Fruit fly (Drosophila melanogaster): Measurements from ENCODE around the gene pcx.

The pcx gene

DNA sequence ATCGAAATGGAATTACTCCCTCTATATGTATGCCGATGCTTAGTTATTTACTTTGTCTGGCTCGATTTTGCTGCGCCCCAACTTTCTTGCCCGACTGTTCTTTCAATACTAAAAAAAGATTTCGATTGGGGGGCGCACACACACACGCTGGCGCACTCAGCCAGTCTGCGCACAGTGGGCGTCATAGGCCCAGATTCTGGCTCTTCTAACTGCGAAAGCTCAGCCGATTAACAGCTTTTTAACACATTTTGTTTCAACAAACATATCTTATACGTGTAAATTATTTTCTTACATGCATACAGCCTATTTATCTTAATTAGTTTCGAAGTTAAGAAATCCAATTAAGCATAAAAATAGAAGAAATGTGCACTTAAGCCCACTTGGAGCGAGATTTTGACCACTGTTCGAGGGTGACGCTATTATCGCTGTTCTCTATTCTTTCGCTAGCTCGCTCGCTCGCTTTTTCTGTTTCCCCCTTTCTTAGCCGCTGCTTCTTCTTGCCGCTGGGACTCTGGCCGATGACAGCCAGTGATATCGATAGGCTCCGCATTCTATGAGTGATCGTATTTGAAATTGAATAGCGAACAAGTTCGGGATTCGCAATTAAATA, 2.8 kb upstream of the pcx start, which contains the start of gene Vinc (continued):
- TF ChIP-seq CG9932 (GFP tag; IDR thresholded peaks at IDR 0.05) (peak; percentile 90), Trl (optimal IDR thresholded peaks at IDR 0.05) (peak in 1 of 2 experiments; percentile 49), Trl (GFP tag; optimal IDR thresholded peaks at IDR 0.05) (peak; percentile 93), Spps (tag; optimal IDR thresholded peaks at IDR 0.05) (peak; percentile 74), CG13424 (tag; optimal IDR thresholded peaks at IDR 0.05) (peak; percentile 94), CG8281 (tag; optimal IDR thresholded peaks at IDR 0.05) (peak; percentile 77), trh (GFP tag; optimal IDR thresholded peaks at IDR 0.05) (peak; percentile 24), CG8290 (GFP tag; optimal IDR thresholded peaks at IDR 0.05) (peak; percentile 57), CG8290 (tag; optimal IDR thresholded peaks at IDR 0.05) (no peak), hth (optimal IDR thresholded peaks at IDR 0.05) (no peak), Deaf1 (tag; optimal IDR thresholded peaks at IDR 0.05) (peak; percentile 79), lmd (GFP tag; IDR thresholded peaks at IDR 0.05) (peak; percentile 85), CrebB (tag; optimal IDR thresholded peaks at IDR 0.05) (peak; percentile 75), Sox100B (GFP tag; optimal IDR thresholded peaks at IDR 0.05) (no peak), Ets97D (GFP tag; optimal IDR thresholded peaks at IDR 0.05) (peak; percentile 65), Bteb2 (GFP tag; optimal IDR thresholded peaks at IDR 0.05) (peak; percentile 66), Chrac-16 (GFP tag; optimal IDR thresholded peaks at IDR 0.05) (peak; percentile 52), crp (GFP tag; optimal IDR thresholded peaks at IDR 0.05) (peak in 1 of 2 experiments; percentile 1), tap (tag; optimal IDR thresholded peaks at IDR 0.05) (peak; percentile 82), NC2β (GFP tag; optimal IDR thresholded peaks at IDR 0.05) (peak; percentile 29), CG13624 (GFP tag; optimal IDR thresholded peaks at IDR 0.05) (peak; percentile 91), sim (GFP tag; IDR thresholded peaks at IDR 0.05) (no peak; the same call in 1 of the 2 replicates), dmrt11E (tag; optimal IDR thresholded peaks at IDR 0.05) (peak; percentile 51), bbx (GFP tag; IDR thresholded peaks at IDR 0.05; ENCODE audit: partially characterized antibody) (peak; percentile 68), sima (GFP tag; optimal IDR thresholded peaks at IDR 0.05) (peak; percentile 3), CG12391 (tag; optimal IDR thresholded peaks at IDR 0.05) (peak; percentile 76), CG17359 (tag; optimal IDR thresholded peaks at IDR 0.05) (peak; percentile 90), CG12219 (GFP tag; optimal IDR thresholded peaks at IDR 0.05) (peak; percentile 90), CG16815 (GFP tag; optimal IDR thresholded peaks at IDR 0.05) (peak; percentile 65), unpg (GFP tag; optimal IDR thresholded peaks at IDR 0.05) (peak; percentile 73), peb (GFP tag; IDR thresholded peaks at IDR 0.05) (peak; percentile 75), Med (GFP tag) (peak; percentile 98), CG3726 (GFP tag; IDR thresholded peaks at IDR 0.05) (no peak), abd-A (tag; optimal IDR thresholded peaks at IDR 0.05) (no peak), h (optimal IDR thresholded peaks at IDR 0.05) (no peak), corto (GFP tag; optimal IDR thresholded peaks at IDR 0.05) (no peak), klu (GFP tag; IDR thresholded peaks at IDR 0.05) (peak; percentile 71; the same call in 1 of the 2 replicates), CG10959 (GFP tag; IDR thresholded peaks at IDR 0.05) (peak; percentile 62), gt (GFP tag; IDR thresholded peaks at IDR 0.05) (no peak), chn (GFP tag; optimal IDR thresholded peaks at IDR 0.05) (peak; percentile 62), luna (GFP tag; optimal IDR thresholded peaks at IDR 0.05) (peak; percentile 64), CG18619 (GFP tag; optimal IDR thresholded peaks at IDR 0.05) (peak; percentile 83), btn (GFP tag; optimal IDR thresholded peaks at IDR 0.05) (peak; percentile 62), CG6689 (GFP tag; IDR thresholded peaks at IDR 0.05) (peak; percentile 92), CG2678 (tag; optimal IDR thresholded peaks at IDR 0.05) (peak; percentile 96), Mad (GFP tag; optimal IDR thresholded peaks at IDR 0.05) (peak; percentile 34), kay (GFP tag; optimal IDR thresholded peaks at IDR 0.05) (peak; percentile 83), BtbVII (GFP tag; optimal IDR thresholded peaks at IDR 0.05) (peak; percentile 93), inv (GFP tag; IDR thresholded peaks at IDR 0.05; ENCODE audit: partially characterized antibody) (no peak), Fer1 (GFP tag; optimal IDR thresholded peaks at IDR 0.05) (peak; percentile 97), CG3838 (GFP tag; optimal IDR thresholded peaks at IDR 0.05) (no peak)
